Fruit fly (Drosophila melanogaster) whole organism, embryonic: ENCODE data around the gene CG8236.

Source experiments
- CG17359 ChIP-seq: fragments of 200-800 bp; sonication (Bioruptor generic); optimal IDR thresholded peaks from 3 replicates; lab custom pipeline; 2018; ENCODE audit warnings: missing biosample characterization, mild to moderate bottlenecking, missing genetic modification characterization, moderate library complexity
- CG17829 ChIP-seq: fragments of 200-800 bp; optimal IDR thresholded peaks from 2 replicates; lab custom pipeline; 2019; ENCODE audit warnings: missing biosample characterization, mild to moderate bottlenecking, missing genetic modification characterization, moderate library complexity
- CG2116 ChIP-seq: fragments of 200-800 bp; sonication (Bioruptor generic); optimal IDR thresholded peaks from 3 replicates; lab custom pipeline; 2018; ENCODE audit warnings: missing biosample characterization, mild to moderate bottlenecking, missing genetic modification characterization
- CG6791 ChIP-seq: fragments of 200-800 bp; sonication (Bioruptor generic); IDR thresholded peaks from 3 replicates; pipeline ENCODE4 v1.3.6; 2022; ENCODE audit warnings: missing biosample characterization, missing genetic modification characterization; ENCODE audit not compliant: partially characterized antibody
- Sox100B ChIP-seq: fragments of 200-800 bp; sonication (Bioruptor generic); optimal IDR thresholded peaks from 3 replicates; lab custom pipeline; 2018; ENCODE audit warnings: missing biosample characterization, mild to moderate bottlenecking, missing genetic modification characterization
- croc ChIP-seq: fragments of 200-800 bp; sonication (Bioruptor generic); conservative IDR thresholded peaks from 3 replicates; pipeline ENCODE4 v1.3.6; 2022; ENCODE audit warnings: missing biosample characterization, missing genetic modification characterization

- TF ChIP-seq croc (GFP tag; lab: Robert Waterston, UW) (no peak), CG17359 (no peak), Sox100B (GFP tag; lab: Kevin White, UChicago) (no peak), CG2116 (GFP tag; lab: Kevin White, UChicago) (no peak), CG6791 (GFP tag; lab: Robert Waterston, UW) (no peak), CG17829 (no peak)
These were observed 37.4 kb downstream of the CG8236 start for dm6 chr3R:8806638-8807037.
